Worm (Caenorhabditis elegans) whole organism, L4 larva: Measurements from ENCODE around the gene R13A5.15.

Source experiments
- aly-2 ChIP-seq: sonication (generic microtip); optimal IDR thresholded peaks from 2 replicates; lab custom pipeline; 2018; ENCODE audit warnings: missing biosample characterization, missing genetic modification characterization
- dpl-1 ChIP-seq: fragments of 150-350 bp; optimal IDR thresholded peaks from 2 replicates; lab custom pipeline; 2014; ENCODE audit warnings: missing biosample characterization, missing genetic modification reagents, missing genetic modification characterization
- duxl-1 ChIP-seq: sonication (generic microtip); optimal IDR thresholded peaks from 2 replicates; lab custom pipeline; 2016; ENCODE audit warnings: mild to moderate bottlenecking, missing genetic modification characterization, moderate library complexity, missing compliant biosample characterization; ENCODE audit not compliant: poor library complexity
- fos-1 ChIP-seq: fragments of 150-350 bp; optimal IDR thresholded peaks from 2 replicates; lab custom pipeline; 2014; ENCODE audit warnings: missing biosample characterization, missing genetic modification characterization
- hmg-1.1 ChIP-seq: fragments of 200-800 bp; sonication (Bioruptor generic); IDR thresholded peaks from 2 replicates; pipeline ENCODE4 v1.3.6; 2022; ENCODE audit warnings: missing genetic modification reagents, missing genetic modification characterization, missing compliant biosample characterization
- mxl-2 ChIP-seq: fragments of 200-800 bp; sonication (Bioruptor generic); conservative IDR thresholded peaks from 2 replicates; pipeline ENCODE4 v1.3.6; 2022; ENCODE audit warnings: missing genetic modification reagents, missing genetic modification characterization, missing compliant biosample characterization
- unc-62 ChIP-seq, 3 experiments: fragments of 150-350 bp in 1 of 3; sonication (generic microtip); optimal IDR thresholded peaks in 2 of 3; peaks in 1 of 3; 1 replicate in 1 of 3; 2 replicates in 2 of 3; lab custom pipeline; 2014 to 2017; ENCODE audit warnings: missing biosample characterization in 3 of 3, missing genetic modification characterization in 3 of 3, missing genetic modification reagents in 3 of 3, missing genotype in 1 of 3

DNA sequence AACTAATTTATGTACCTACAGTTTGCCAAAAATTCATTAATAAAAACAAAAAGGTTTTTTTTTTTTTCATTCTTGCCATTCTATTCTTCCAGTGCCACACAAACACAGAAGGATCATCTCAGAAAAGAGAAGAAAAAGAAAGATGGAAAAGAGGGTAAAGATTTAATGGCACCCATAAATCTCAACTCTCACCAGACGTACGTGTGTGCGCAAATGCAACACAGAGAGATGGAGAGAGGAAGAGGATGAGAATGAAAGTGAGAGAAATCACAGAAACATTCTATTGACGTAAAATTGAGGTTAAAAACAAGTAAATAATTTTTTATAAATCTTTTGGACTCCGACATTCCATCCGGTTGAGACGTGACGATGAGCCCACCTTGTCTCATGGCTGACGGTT is 43.9 kb downstream of the R13A5.15 start:
- TF ChIP-seq duxl-1 (tag; lab: Kevin White, UChicago) (no peak), aly-2 (tag; lab: Kevin White, UChicago) (no peak), dpl-1 (no peak), mxl-2 (no peak), hmg-1.1 (no peak), unc-62 (GFP tag; optimal IDR thresholded peaks at IDR 0.05 in 1 of 2; lab: Kevin White, UChicago) (no peak), unc-62 (tag; optimal IDR thresholded peaks at IDR 0.05; lab: Kevin White, UChicago) (no peak), fos-1 (tag; lab: Kevin White, UChicago) (no peak)
